Fruit fly (Drosophila melanogaster) whole organism, embryonic: ENCODE data around the gene CG8066.

Experiments
- Asciz ChIP-seq: fragments of 200-800 bp; sonication (Bioruptor generic); optimal IDR thresholded peaks from 2 replicates; lab custom pipeline; 2017; ENCODE audit warnings: missing biosample characterization, mild to moderate bottlenecking, missing genetic modification characterization, missing genetic modification reagents
- Atf6 ChIP-seq: fragments of 200-800 bp; sonication (Bioruptor generic); IDR thresholded peaks from 2 replicates; pipeline ENCODE4 v1.3.6; 2022; ENCODE audit warnings: missing biosample characterization, missing genetic modification characterization
- Blimp-1 ChIP-seq: fragments of 200-800 bp; sonication (Bioruptor generic); optimal IDR thresholded peaks from 3 replicates; lab custom pipeline; 2018; ENCODE audit warnings: missing biosample characterization, missing genetic modification characterization, mild to moderate bottlenecking, moderate library complexity, missing genetic modification reagents
- CG11247 ChIP-seq: fragments of 200-800 bp; sonication (Bioruptor generic); IDR thresholded peaks from 2 replicates; pipeline ENCODE4 v1.3.6; 2022; ENCODE audit warnings: missing biosample characterization, missing genetic modification characterization
- CG11398 ChIP-seq: fragments of 200-800 bp; sonication (Bioruptor generic); optimal IDR thresholded peaks from 2 replicates; lab custom pipeline; 2016; ENCODE audit warnings: missing biosample characterization, missing genetic modification characterization
- CG12236 ChIP-seq: fragments of 200-800 bp; sonication (Bioruptor generic); optimal IDR thresholded peaks from 2 replicates; lab custom pipeline; 2016; ENCODE audit warnings: missing biosample characterization, missing genetic modification characterization
- CG1233 ChIP-seq: fragments of 200-800 bp; sonication (Bioruptor generic); optimal IDR thresholded peaks from 4 replicates; lab custom pipeline; 2018; ENCODE audit warnings: missing biosample characterization, mild to moderate bottlenecking, missing genetic modification characterization
- CG13424 ChIP-seq: fragments of 200-800 bp; sonication (Bioruptor generic); optimal IDR thresholded peaks from 2 replicates; lab custom pipeline; 2019; ENCODE audit warnings: missing biosample characterization, mild to moderate bottlenecking, missing genetic modification characterization, moderate library complexity
- CG13775 ChIP-seq: fragments of 200-800 bp; sonication (Bioruptor generic); optimal IDR thresholded peaks from 3 replicates; lab custom pipeline; 2017; ENCODE audit warnings: missing biosample characterization, mild to moderate bottlenecking, missing genetic modification characterization
- CG14441 ChIP-seq: fragments of 200-800 bp; sonication (Bioruptor generic); IDR thresholded peaks from 2 replicates; pipeline ENCODE4 v1.3.6; 2022; ENCODE audit warnings: missing biosample characterization, missing genetic modification characterization
- CG14710 ChIP-seq: fragments of 200-800 bp; sonication (Bioruptor generic); optimal IDR thresholded peaks from 3 replicates; lab custom pipeline; 2019; ENCODE audit warnings: missing biosample characterization, mild to moderate bottlenecking, missing genetic modification characterization, moderate library complexity
- CG14860 ChIP-seq: fragments of 200-800 bp; sonication (Bioruptor generic); IDR thresholded peaks from 3 replicates; pipeline ENCODE4 v1.3.6; 2022; ENCODE audit warnings: missing biosample characterization, missing genetic modification characterization; ENCODE audit not compliant: partially characterized antibody
- CG16779 ChIP-seq: fragments of 200-800 bp; sonication (Bioruptor generic); IDR thresholded peaks from 2 replicates; pipeline ENCODE4 v1.3.6; 2022; ENCODE audit warnings: missing biosample characterization, missing genetic modification characterization
- CG16815 ChIP-seq: fragments of 200-800 bp; sonication (Bioruptor generic); optimal IDR thresholded peaks from 3 replicates; lab custom pipeline; 2017; ENCODE audit warnings: missing biosample characterization, mild to moderate bottlenecking, missing genetic modification characterization
- CG17802 ChIP-seq: fragments of 200-800 bp; sonication (Bioruptor generic); optimal IDR thresholded peaks from 2 replicates; lab custom pipeline; 2018; ENCODE audit warnings: missing biosample characterization, mild to moderate bottlenecking, missing genetic modification characterization, moderate library complexity
- CG17829 ChIP-seq: fragments of 200-800 bp; optimal IDR thresholded peaks from 2 replicates; lab custom pipeline; 2019; ENCODE audit warnings: missing biosample characterization, mild to moderate bottlenecking, missing genetic modification characterization, moderate library complexity
- CG2120 ChIP-seq: fragments of 200-800 bp; sonication (Bioruptor generic); optimal IDR thresholded peaks from 3 replicates; lab custom pipeline; 2016; ENCODE audit warnings: missing biosample characterization, missing genetic modification characterization
- CG3838 ChIP-seq: fragments of 200-800 bp; sonication (Bioruptor generic); optimal IDR thresholded peaks from 3 replicates; lab custom pipeline; 2016; ENCODE audit warnings: missing biosample characterization, missing genetic modification characterization
- CG4328 ChIP-seq: fragments of 200-800 bp; sonication (Bioruptor generic); optimal IDR thresholded peaks from 3 replicates; lab custom pipeline; 2017; ENCODE audit warnings: missing biosample characterization, missing genetic modification reagents, missing genetic modification characterization
- CG7271 ChIP-seq: fragments of 200-800 bp; sonication (Bioruptor generic); optimal IDR thresholded peaks from 2 replicates; lab custom pipeline; 2018; ENCODE audit warnings: missing biosample characterization, mild to moderate bottlenecking, missing genetic modification characterization, moderate library complexity
- CG8359 ChIP-seq: fragments of 200-800 bp; sonication (Bioruptor generic); optimal IDR thresholded peaks from 2 replicates; lab custom pipeline; 2017; ENCODE audit warnings: missing biosample characterization, mild to moderate bottlenecking, missing genetic modification characterization, borderline replicate concordance
- CG8765 ChIP-seq: fragments of 200-800 bp; sonication (Bioruptor generic); IDR thresholded peaks from 2 replicates; pipeline ENCODE4 v1.3.6; 2022; ENCODE audit warnings: missing biosample characterization, missing genetic modification characterization
- CG8944 ChIP-seq: fragments of 200-800 bp; sonication (Bioruptor generic); optimal IDR thresholded peaks from 3 replicates; lab custom pipeline; 2016; ENCODE audit warnings: missing biosample characterization, missing genetic modification characterization
- CG9797 ChIP-seq: fragments of 200-800 bp; sonication (Bioruptor generic); optimal IDR thresholded peaks from 3 replicates; lab custom pipeline; 2018; ENCODE audit warnings: missing biosample characterization, mild to moderate bottlenecking, missing genetic modification characterization
- D19B ChIP-seq: fragments of 200-800 bp; sonication (Bioruptor generic); optimal IDR thresholded peaks from 2 replicates; lab custom pipeline; 2017; ENCODE audit warnings: missing biosample characterization, mild to moderate bottlenecking, missing genetic modification characterization
- Elba2 ChIP-seq: fragments of 200-800 bp; sonication (Bioruptor generic); optimal IDR thresholded peaks from 3 replicates; lab custom pipeline; 2016; ENCODE audit warnings: missing biosample characterization, missing genetic modification characterization
- HHEX ChIP-seq: fragments of 200-800 bp; sonication (Bioruptor generic); optimal IDR thresholded peaks from 3 replicates; lab custom pipeline; 2017; ENCODE audit warnings: missing biosample characterization, mild to moderate bottlenecking, missing genetic modification characterization, missing genetic modification reagents
- Hr51 ChIP-seq, 2 experiments: fragments of 200-800 bp; sonication (Bioruptor generic); optimal IDR thresholded peaks; 2 replicates in 1 of 2; 3 replicates in 1 of 2; lab custom pipeline; 2016 to 2018; ENCODE audit warnings: missing biosample characterization in 2 of 2, missing genetic modification characterization in 2 of 2, mild to moderate bottlenecking in 1 of 2, moderate library complexity in 1 of 2
- MTF-1 ChIP-seq: fragments of 200-800 bp; sonication (Bioruptor generic); optimal IDR thresholded peaks from 2 replicates; lab custom pipeline; 2018; ENCODE audit warnings: missing biosample characterization, mild to moderate bottlenecking, missing genetic modification characterization, borderline replicate concordance
- Med ChIP-seq: fragments of 200-800 bp; sonication (Bioruptor generic); peaks from one replicate; lab custom pipeline; 2016; ENCODE audit warnings: missing biosample characterization, missing genetic modification characterization, mild to moderate bottlenecking, inconsistent platforms, moderate library complexity
- Pdp1 ChIP-seq, 2 experiments: fragments of 200-800 bp; sonication (Bioruptor generic); optimal IDR thresholded peaks; 3 replicates each; lab custom pipeline; 2016; ENCODE audit warnings: missing biosample characterization in 2 of 2, missing genetic modification characterization in 2 of 2, mild to moderate bottlenecking in 1 of 2, moderate library complexity in 1 of 2
- Sox102F ChIP-seq: fragments of 200-800 bp; sonication (Bioruptor generic); optimal IDR thresholded peaks from 2 replicates; lab custom pipeline; 2018; ENCODE audit warnings: missing biosample characterization, mild to moderate bottlenecking, missing genetic modification characterization, moderate library complexity
- Xrp1 ChIP-seq: fragments of 200-800 bp; sonication (Bioruptor generic); IDR thresholded peaks from 2 replicates; pipeline ENCODE4 v1.3.6; 2022; ENCODE audit warnings: missing biosample characterization, missing genetic modification characterization
- al ChIP-seq: fragments of 200-800 bp; sonication (Bioruptor generic); IDR thresholded peaks from 2 replicates; pipeline ENCODE4 v1.3.6; 2022; ENCODE audit warnings: missing biosample characterization, missing genetic modification characterization
- bbx ChIP-seq: fragments of 200-800 bp; sonication (Bioruptor generic); IDR thresholded peaks from 2 replicates; pipeline ENCODE4 v1.3.6; 2022; ENCODE audit warnings: missing biosample characterization, missing genetic modification characterization; ENCODE audit not compliant: partially characterized antibody
- chm ChIP-seq: fragments of 200-800 bp; sonication (Bioruptor generic); IDR thresholded peaks from 2 replicates; pipeline ENCODE4 v1.3.6; 2022; ENCODE audit warnings: missing biosample characterization, missing genetic modification characterization
- cwo ChIP-seq: fragments of 200-800 bp; sonication (Bioruptor generic); optimal IDR thresholded peaks from 3 replicates; lab custom pipeline; 2017; ENCODE audit warnings: missing biosample characterization, missing genetic modification characterization, mild to moderate bottlenecking, moderate library complexity, missing genetic modification reagents
- dysf ChIP-seq: fragments of 200-800 bp; sonication (Bioruptor generic); IDR thresholded peaks from 3 replicates; pipeline ENCODE4 v1.3.6; 2022; ENCODE audit warnings: missing biosample characterization, missing genetic modification characterization
- ems ChIP-seq: fragments of 200-800 bp; sonication (Bioruptor generic); optimal IDR thresholded peaks from 3 replicates; lab custom pipeline; 2016; ENCODE audit warnings: missing biosample characterization, missing genetic modification characterization
- eve ChIP-seq, 2 experiments: fragments of >200 bp; optimal IDR thresholded peaks; 2 replicates each; lab custom pipeline; 2017; ENCODE audit warnings: missing biosample characterization in 2 of 2, missing genetic modification characterization in 2 of 2
- gfzf ChIP-seq: fragments of 200-800 bp; sonication (Bioruptor generic); optimal IDR thresholded peaks from 2 replicates; lab custom pipeline; 2016; ENCODE audit warnings: missing biosample characterization, mild to moderate bottlenecking, missing genetic modification characterization, moderate library complexity
- ken ChIP-seq: fragments of 200-800 bp; sonication (Bioruptor generic); IDR thresholded peaks from 3 replicates; pipeline ENCODE4 v1.3.6; 2022; ENCODE audit warnings: missing biosample characterization, missing genetic modification characterization
- schlank ChIP-seq: fragments of 200-800 bp; sonication (Bioruptor generic); optimal IDR thresholded peaks from 2 replicates; lab custom pipeline; 2018; ENCODE audit warnings: missing biosample characterization, mild to moderate bottlenecking, missing genetic modification characterization
- sens-2 ChIP-seq: fragments of 200-800 bp; sonication (Bioruptor generic); IDR thresholded peaks from 2 replicates; pipeline ENCODE4 v1.3.6; 2022; ENCODE audit warnings: missing biosample characterization, missing genetic modification characterization
- tio ChIP-seq: fragments of 200-800 bp; sonication (Bioruptor generic); optimal IDR thresholded peaks from 2 replicates; lab custom pipeline; 2017; ENCODE audit warnings: missing biosample characterization, missing genetic modification characterization, inconsistent platforms
- unc-4 ChIP-seq: fragments of 200-800 bp; sonication (Bioruptor generic); IDR thresholded peaks from 2 replicates; pipeline ENCODE4 v1.3.6; 2022; ENCODE audit warnings: missing biosample characterization, missing genetic modification characterization; ENCODE audit not compliant: partially characterized antibody
- zen ChIP-seq: fragments of 200-800 bp; sonication (Bioruptor generic); optimal IDR thresholded peaks from 3 replicates; lab custom pipeline; 2018; ENCODE audit warnings: missing biosample characterization, mild to moderate bottlenecking, missing genetic modification characterization, moderate library complexity

CG8066 gene

dm6 chr3R:14608892-14609692 lies 40.4 kb upstream of the CG8066 start, which contains the start of gene CG14853 (continued):
- TF ChIP-seq MTF-1 (GFP tag; lab: Kevin White, UChicago) (peak; percentile 84), Sox102F (peak; percentile 97), ems (GFP tag; lab: Kevin White, UChicago) (peak; percentile 29), CG3838 (GFP tag; lab: Kevin White, UChicago) (peak; percentile 43), sens-2 (peak; percentile 65), tio (GFP tag; lab: Kevin White, UChicago) (peak; percentile 79), schlank (tag; lab: Kevin White, UChicago) (peak; percentile 47), bbx (GFP tag; lab: Robert Waterston, UW) (no peak), eve (GFP tag; optimal IDR thresholded peaks at IDR 0.05; lab: Kevin White, UChicago) (peak in 1 of 2 experiments; percentile 68), Pdp1 (GFP tag; optimal IDR thresholded peaks at IDR 0.05; lab: Kevin White, UChicago) (peak in 1 of 2 experiments; percentile 45), CG8944 (GFP tag; lab: Kevin White, UChicago) (no peak), unc-4 (GFP tag; lab: Robert Waterston, UW) (no peak), CG17802 (tag; lab: Kevin White, UChicago) (no peak), al (GFP tag; lab: Robert Waterston, UW) (peak; percentile 42), dysf (GFP tag; lab: Robert Waterston, UW) (peak; percentile 79; the same call in 2 of the 3 replicates), CG7271 (tag; lab: Kevin White, UChicago) (peak; percentile 48), CG13775 (GFP tag; lab: Kevin White, UChicago) (peak; percentile 71), Med (GFP tag; lab: Kevin White, UChicago) (peak; percentile 94), CG4328 (GFP tag; lab: Kevin White, UChicago) (peak; percentile 62), Atf6 (GFP tag; lab: Robert Waterston, UW) (peak; percentile 88), CG16815 (GFP tag; lab: Kevin White, UChicago) (peak; percentile 53), CG1233 (peak; percentile 72), ken (peak; percentile 38; the same call in 1 of the 3 replicates), CG8765 (GFP tag; lab: Robert Waterston, UW) (no peak), Blimp-1 (peak; percentile 77), CG14710 (tag; lab: Kevin White, UChicago) (peak; percentile 45), CG2120 (GFP tag; lab: Kevin White, UChicago) (peak; percentile 77), cwo (peak; percentile 38), CG13424 (tag; lab: Kevin White, UChicago) (peak; percentile 92), chm (GFP tag; lab: Robert Waterston, UW) (peak; percentile 78), CG11247 (GFP tag; lab: Robert Waterston, UW) (peak; percentile 46), D19B (peak; percentile 87), CG17829 (tag; lab: Kevin White, UChicago) (peak; percentile 84), CG11398 (peak; percentile 38), zen (tag; lab: Kevin White, UChicago) (no peak), Hr51 (GFP tag; optimal IDR thresholded peaks at IDR 0.05; lab: Kevin White, UChicago) (peak in 1 of 2 experiments; percentile 96), CG8359 (GFP tag; lab: Kevin White, UChicago) (peak; percentile 32), Elba2 (GFP tag; lab: Kevin White, UChicago) (no peak), CG9797 (GFP tag; lab: Kevin White, UChicago) (peak; percentile 21), HHEX (GFP tag; lab: Kevin White, UChicago) (peak; percentile 57), CG14860 (GFP tag; lab: Robert Waterston, UW) (no peak), Asciz (GFP tag; lab: Kevin White, UChicago) (peak; percentile 62), CG16779 (GFP tag; lab: Robert Waterston, UW) (no peak), CG14441 (GFP tag; lab: Robert Waterston, UW) (peak; percentile 75), CG12236 (no peak), Xrp1 (GFP tag; lab: Robert Waterston, UW) (peak; percentile 84), gfzf (GFP tag; lab: Kevin White, UChicago) (no peak)
